Fruit fly (Drosophila melanogaster): Measurements from ENCODE around the gene Adk1.

Gene Adk1

DNA sequence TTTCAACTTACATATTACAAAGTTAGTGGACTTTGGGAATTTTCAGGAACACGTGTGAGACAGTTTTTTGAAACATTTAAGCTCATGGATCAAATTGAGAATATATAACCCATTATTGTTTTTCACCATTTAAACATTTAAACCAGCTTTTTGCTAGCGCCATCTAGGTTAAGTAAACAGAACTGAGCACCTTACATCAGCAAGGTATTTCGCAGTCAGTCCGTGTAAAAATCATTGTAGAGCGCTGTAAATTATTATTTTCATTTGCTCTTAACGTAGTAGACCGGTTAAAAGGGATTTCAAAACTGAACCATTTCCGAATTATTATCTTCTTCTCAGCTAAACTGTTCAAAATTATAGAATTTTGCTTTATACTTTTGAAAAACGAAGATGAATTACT is 24.4 kb downstream of the Adk1 start, which contains the start of gene Rsbp15 (continued):
- TF ChIP-seq HmgD (GFP tag; optimal IDR thresholded peaks at IDR 0.05): peak; percentile 23
- TF ChIP-seq phol (tag; optimal IDR thresholded peaks at IDR 0.05): peak; percentile 13
- TF ChIP-seq CTCF (GFP tag; optimal IDR thresholded peaks at IDR 0.05): peak; percentile 98
- peak; percentile 6; the same call in 1 of the 2 replicates for TF ChIP-seq CG32532 (GFP tag; IDR thresholded peaks at IDR 0.05)
- TF ChIP-seq pum (GFP tag; optimal IDR thresholded peaks at IDR 0.05): no peak
- TF ChIP-seq CG16813 (GFP tag; IDR thresholded peaks at IDR 0.05; ENCODE audit: partially characterized antibody): peak; percentile 47; the same call in 2 of the 3 replicates
- TF ChIP-seq sisA (GFP tag; IDR thresholded peaks at IDR 0.05): 0 out of 2 replicates have a peak, but pooled peaks have one; percentile 18
- TF ChIP-seq pnt (GFP tag; optimal IDR thresholded peaks at IDR 0.05): peak; percentile 11
- TF ChIP-seq tap (tag; optimal IDR thresholded peaks at IDR 0.05): no peak
- TF ChIP-seq CG3281 (GFP tag; optimal IDR thresholded peaks at IDR 0.05): no peak
- TF ChIP-seq CG11456 (GFP tag; IDR thresholded peaks at IDR 0.05): peak; percentile 30; the same call in 1 of the 3 replicates
- peak in 1 of 2 experiments; percentile 15 for TF ChIP-seq chif (GFP tag; optimal IDR thresholded peaks at IDR 0.05)
- peak; percentile 61 for TF ChIP-seq HmgZ (tag; optimal IDR thresholded peaks at IDR 0.05)
- peak; percentile 39; the same call in 1 of the 2 replicates for TF ChIP-seq Rfx (GFP tag; IDR thresholded peaks at IDR 0.05)
- peak; percentile 38 for TF ChIP-seq stwl (tag; optimal IDR thresholded peaks at IDR 0.05)
- 0 out of 2 replicates have a peak, but pooled peaks have one; percentile 13 for TF ChIP-seq chm (GFP tag; IDR thresholded peaks at IDR 0.05)
- TF ChIP-seq vnd (GFP tag; IDR thresholded peaks at IDR 0.05; ENCODE audit: partially characterized antibody): 0 out of 3 replicates have a peak, but pooled peaks have one; percentile 15
- TF ChIP-seq CG18599 (GFP tag; optimal IDR thresholded peaks at IDR 0.05): no peak
- peak; percentile 97 for TF ChIP-seq Dip2 (GFP tag; IDR thresholded peaks at IDR 0.05)
- TF ChIP-seq CG8089 (GFP tag; optimal IDR thresholded peaks at IDR 0.05): no peak
- peak; percentile 45; the same call in 2 of the 3 replicates for TF ChIP-seq CG6791 (GFP tag; IDR thresholded peaks at IDR 0.05; ENCODE audit: partially characterized antibody)
- no peak for TF ChIP-seq jing (GFP tag; optimal IDR thresholded peaks at IDR 0.05)
- peak; percentile 4 for TF ChIP-seq Xbp1 (GFP tag; optimal IDR thresholded peaks at IDR 0.05)
- peak; percentile 47 for TF ChIP-seq CG9932 (GFP tag; IDR thresholded peaks at IDR 0.05)
- TF ChIP-seq sob (GFP tag; IDR thresholded peaks at IDR 0.05): 0 out of 2 replicates have a peak, but pooled peaks have one; percentile 16
- 0 out of 3 replicates have a peak, but pooled peaks have one; percentile 16 for TF ChIP-seq ken (GFP tag; IDR thresholded peaks at IDR 0.05)
- peak; percentile 65; the same call in 2 of the 3 replicates for TF ChIP-seq CG2199 (GFP tag; IDR thresholded peaks at IDR 0.05)
- TF ChIP-seq Hr39 (optimal IDR thresholded peaks at IDR 0.05): no peak
- peak; percentile 51; the same call in 2 of the 3 replicates for TF ChIP-seq knrl (GFP tag; IDR thresholded peaks at IDR 0.05; ENCODE audit: partially characterized antibody)
- TF ChIP-seq nau (GFP tag; optimal IDR thresholded peaks at IDR 0.05): no peak
- TF ChIP-seq Ets97D (GFP tag; optimal IDR thresholded peaks at IDR 0.05): peak; percentile 1
- peak in 1 of 2 experiments; percentile 87 for TF ChIP-seq prd (optimal IDR thresholded peaks at IDR 0.05)
- TF ChIP-seq prd (GFP tag; IDR thresholded peaks at IDR 0.05): no peak
- peak; percentile 69 for TF ChIP-seq amos (GFP tag; IDR thresholded peaks at IDR 0.05; ENCODE audit: partially characterized antibody)
- no peak for TF ChIP-seq kay (GFP tag; optimal IDR thresholded peaks at IDR 0.05)
- TF ChIP-seq pita (GFP tag; optimal IDR thresholded peaks at IDR 0.05): peak; percentile 31
- no peak for TF ChIP-seq Kr (GFP tag; optimal IDR thresholded peaks at IDR 0.05)
- peak; percentile 36; the same call in 1 of the 2 replicates for TF ChIP-seq inv (GFP tag; IDR thresholded peaks at IDR 0.05; ENCODE audit: partially characterized antibody)
- TF ChIP-seq B-H1 (GFP tag; IDR thresholded peaks at IDR 0.05): no peak

DNA sequence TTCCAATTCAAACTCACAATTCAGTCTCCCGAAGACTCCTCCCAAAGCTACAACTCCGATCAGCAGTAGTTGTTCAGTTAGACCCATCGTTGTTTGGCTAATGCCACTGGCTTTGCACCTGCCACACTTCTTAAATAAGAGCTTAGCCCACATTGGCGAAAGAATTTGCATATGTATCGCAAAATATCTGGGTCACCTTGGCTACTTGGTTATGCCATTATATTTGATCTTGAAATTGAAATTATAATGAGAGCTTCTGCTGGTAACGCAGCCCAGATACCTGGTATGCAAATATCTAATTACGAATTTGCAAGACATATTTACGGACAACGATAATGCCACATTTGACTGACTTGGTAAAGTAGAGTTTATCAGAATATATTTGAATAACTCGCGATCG is 27.2 kb downstream of the Adk1 start, which contains the start of gene CG17404:
Gene CG17404 (minus strand): TSS at position 101 of the 400 bp plus-strand sequence.
- TF ChIP-seq klu (GFP tag; IDR thresholded peaks at IDR 0.05): no peak
- TF ChIP-seq CG1647 (GFP tag; optimal IDR thresholded peaks at IDR 0.05): no peak
- no peak for TF ChIP-seq CG1603 (tag; optimal IDR thresholded peaks at IDR 0.05)
- TF ChIP-seq CG17361 (GFP tag; IDR thresholded peaks at IDR 0.05): no peak
- TF ChIP-seq CG34376 (GFP tag; optimal IDR thresholded peaks at IDR 0.05): no peak
- TF ChIP-seq CG10267 (tag; optimal IDR thresholded peaks at IDR 0.05): no peak
- no peak for TF ChIP-seq CG18764 (GFP tag; optimal IDR thresholded peaks at IDR 0.05)
- no peak for TF ChIP-seq hb (GFP tag; IDR thresholded peaks at IDR 0.05; ENCODE audit: partially characterized antibody)
- no peak for TF ChIP-seq gcm (GFP tag; optimal IDR thresholded peaks at IDR 0.05)
- TF ChIP-seq CG7839 (tag; optimal IDR thresholded peaks at IDR 0.05): no peak
- no peak for TF ChIP-seq dimm (GFP tag; IDR thresholded peaks at IDR 0.05)
- no peak for TF ChIP-seq CG8281 (tag; optimal IDR thresholded peaks at IDR 0.05)
- no peak for TF ChIP-seq btn (GFP tag; optimal IDR thresholded peaks at IDR 0.05)

All from whole organism, embryonic.